Fruit fly (Drosophila melanogaster) whole organism, embryonic: ENCODE data around the gene Cyp18a1.

Experiments used
- Abd-B ChIP-seq: fragments of 200-800 bp; sonication (Bioruptor generic); optimal IDR thresholded peaks from 2 replicates; lab custom pipeline; 2018; ENCODE audit warnings: missing biosample characterization, mild to moderate bottlenecking, missing genetic modification characterization, moderate library complexity
- Aef1 ChIP-seq: fragments of 200-800 bp; sonication (Bioruptor generic); IDR thresholded peaks from 3 replicates; pipeline ENCODE4 v1.3.6; 2022; ENCODE audit warnings: missing biosample characterization, missing genetic modification characterization
- Bgb ChIP-seq: fragments of 200-800 bp; sonication (Bioruptor generic); IDR thresholded peaks from 2 replicates; pipeline ENCODE4 v1.3.6; 2022; ENCODE audit warnings: missing biosample characterization, missing genetic modification characterization; ENCODE audit not compliant: partially characterized antibody
- CG10209 ChIP-seq: fragments of 200-800 bp; sonication (Bioruptor generic); optimal IDR thresholded peaks from 3 replicates; lab custom pipeline; 2017; ENCODE audit warnings: missing biosample characterization, mild to moderate bottlenecking, missing genetic modification characterization, missing genetic modification reagents
- CG10321 ChIP-seq: fragments of 200-800 bp; sonication (Bioruptor generic); IDR thresholded peaks from 2 replicates; pipeline ENCODE4 v1.3.6; 2022; ENCODE audit warnings: missing biosample characterization, missing genetic modification characterization
- CG12071 ChIP-seq: fragments of 200-800 bp; sonication (Bioruptor generic); optimal IDR thresholded peaks from 3 replicates; lab custom pipeline; 2018; ENCODE audit warnings: missing biosample characterization, mild to moderate bottlenecking, missing genetic modification characterization
- CG12744 ChIP-seq: fragments of 200-800 bp; sonication (Bioruptor generic); optimal IDR thresholded peaks from 2 replicates; lab custom pipeline; 2016; ENCODE audit warnings: missing biosample characterization, missing genetic modification characterization
- CG13624 ChIP-seq: fragments of 200-800 bp; sonication (Bioruptor generic); optimal IDR thresholded peaks from 2 replicates; lab custom pipeline; 2016; ENCODE audit warnings: missing biosample characterization, missing genetic modification characterization
- CG14050 ChIP-seq: fragments of 200-800 bp; sonication (Bioruptor generic); IDR thresholded peaks from 3 replicates; pipeline ENCODE4 v1.3.6; 2022; ENCODE audit warnings: missing biosample characterization, missing genetic modification characterization
- CG15514 ChIP-seq: fragments of 200-800 bp; sonication (Bioruptor generic); optimal IDR thresholded peaks from 3 replicates; lab custom pipeline; 2017; ENCODE audit warnings: missing biosample characterization, missing genetic modification characterization, mild to moderate bottlenecking, moderate library complexity, missing genetic modification reagents
- CG1602 ChIP-seq: fragments of 200-800 bp; sonication (Bioruptor generic); optimal IDR thresholded peaks from 3 replicates; lab custom pipeline; 2016; ENCODE audit warnings: missing biosample characterization, missing genetic modification characterization
- CG1647 ChIP-seq: fragments of 200-800 bp; sonication (Bioruptor generic); optimal IDR thresholded peaks from 3 replicates; lab custom pipeline; 2016; ENCODE audit warnings: missing biosample characterization, missing genetic modification characterization
- CG16813 ChIP-seq: fragments of 200-800 bp; sonication (Bioruptor generic); IDR thresholded peaks from 3 replicates; pipeline ENCODE4 v1.3.6; 2022; ENCODE audit warnings: missing biosample characterization, missing genetic modification characterization; ENCODE audit not compliant: partially characterized antibody
- CG17568 ChIP-seq: fragments of 200-800 bp; sonication (Bioruptor generic); optimal IDR thresholded peaks from 2 replicates; lab custom pipeline; 2018; ENCODE audit warnings: missing biosample characterization, mild to moderate bottlenecking, missing genetic modification characterization, moderate library complexity
- CG18011 ChIP-seq: fragments of 200-800 bp; sonication (Bioruptor generic); optimal IDR thresholded peaks from 2 replicates; lab custom pipeline; 2017; ENCODE audit warnings: missing biosample characterization, missing genetic modification characterization, mild to moderate bottlenecking, moderate library complexity, missing genotype
- CG2129 ChIP-seq: fragments of 200-800 bp; sonication (Bioruptor generic); IDR thresholded peaks from 2 replicates; pipeline ENCODE4 v1.3.6; 2022; ENCODE audit warnings: missing biosample characterization, missing genetic modification characterization; ENCODE audit not compliant: partially characterized antibody
- CG2712 ChIP-seq: fragments of 200-800 bp; optimal IDR thresholded peaks from 3 replicates; lab custom pipeline; 2019; ENCODE audit warnings: missing biosample characterization, mild to moderate bottlenecking, missing genetic modification characterization, moderate library complexity
- CG31224 ChIP-seq: fragments of 200-800 bp; sonication (Bioruptor generic); IDR thresholded peaks from 2 replicates; pipeline ENCODE4 v1.3.6; 2022; ENCODE audit warnings: missing biosample characterization, missing genetic modification characterization
- CG3407 ChIP-seq: fragments of 200-800 bp; sonication (Bioruptor generic); optimal IDR thresholded peaks from 2 replicates; lab custom pipeline; 2018; ENCODE audit warnings: missing biosample characterization, mild to moderate bottlenecking, missing genetic modification characterization
- CG4328 ChIP-seq: fragments of 200-800 bp; sonication (Bioruptor generic); optimal IDR thresholded peaks from 3 replicates; lab custom pipeline; 2017; ENCODE audit warnings: missing biosample characterization, missing genetic modification reagents, missing genetic modification characterization
- CG5180 ChIP-seq: fragments of 200-800 bp; sonication (Bioruptor generic); optimal IDR thresholded peaks from 3 replicates; lab custom pipeline; 2017; ENCODE audit warnings: missing biosample characterization, missing genetic modification characterization, mild to moderate bottlenecking, moderate library complexity, missing genetic modification reagents
- CG7271 ChIP-seq: fragments of 200-800 bp; sonication (Bioruptor generic); optimal IDR thresholded peaks from 2 replicates; lab custom pipeline; 2018; ENCODE audit warnings: missing biosample characterization, mild to moderate bottlenecking, missing genetic modification characterization, moderate library complexity
- CG7745 ChIP-seq: fragments of 200-800 bp; sonication (Bioruptor generic); optimal IDR thresholded peaks from 2 replicates; lab custom pipeline; 2018; ENCODE audit warnings: missing biosample characterization, mild to moderate bottlenecking, missing genetic modification characterization, moderate library complexity
- CG9609 ChIP-seq: fragments of 200-800 bp; sonication (Bioruptor generic); optimal IDR thresholded peaks from 3 replicates; lab custom pipeline; 2016; ENCODE audit warnings: missing biosample characterization, missing genetic modification characterization
- CG9797 ChIP-seq: fragments of 200-800 bp; sonication (Bioruptor generic); optimal IDR thresholded peaks from 3 replicates; lab custom pipeline; 2018; ENCODE audit warnings: missing biosample characterization, mild to moderate bottlenecking, missing genetic modification characterization
- CG9932 ChIP-seq: fragments of 200-800 bp; sonication (Bioruptor generic); IDR thresholded peaks from 2 replicates; pipeline ENCODE4 v1.3.6; 2022; ENCODE audit warnings: missing biosample characterization, missing genetic modification characterization
- CkIIα-i1 ChIP-seq: fragments of 200-800 bp; sonication (Bioruptor generic); IDR thresholded peaks from 2 replicates; pipeline ENCODE4 v1.3.6; 2022; ENCODE audit warnings: missing biosample characterization, missing genetic modification characterization
- Doc3 ChIP-seq: fragments of 200-800 bp; sonication (Bioruptor generic); IDR thresholded peaks from 3 replicates; pipeline ENCODE4 v1.3.6; 2022; ENCODE audit warnings: missing biosample characterization, missing genetic modification characterization; ENCODE audit not compliant: partially characterized antibody
- Dp ChIP-seq: fragments of 200-800 bp; sonication (Bioruptor generic); optimal IDR thresholded peaks from 2 replicates; lab custom pipeline; 2018; ENCODE audit warnings: missing biosample characterization, mild to moderate bottlenecking, missing genetic modification characterization, moderate library complexity
- Fer1 ChIP-seq: fragments of 200-800 bp; sonication (Bioruptor generic); optimal IDR thresholded peaks from 2 replicates; lab custom pipeline; 2017; ENCODE audit warnings: missing biosample characterization, mild to moderate bottlenecking, missing genetic modification characterization
- GATAe ChIP-seq: fragments of 200-800 bp; sonication (Bioruptor generic); conservative IDR thresholded peaks from 2 replicates; pipeline ENCODE4 v1.3.6; 2022; ENCODE audit warnings: missing biosample characterization, missing genetic modification characterization
- Gug ChIP-seq: fragments of 200-800 bp; sonication (Bioruptor generic); IDR thresholded peaks from 4 replicates; pipeline ENCODE4 v1.3.6; 2022; ENCODE audit warnings: missing biosample characterization, missing genetic modification characterization
- HHEX ChIP-seq: fragments of 200-800 bp; sonication (Bioruptor generic); optimal IDR thresholded peaks from 3 replicates; lab custom pipeline; 2017; ENCODE audit warnings: missing biosample characterization, mild to moderate bottlenecking, missing genetic modification characterization, missing genetic modification reagents
- HLH4C ChIP-seq: fragments of 200-800 bp; sonication (Bioruptor generic); IDR thresholded peaks from 3 replicates; pipeline ENCODE4 v1.3.6; 2022; ENCODE audit warnings: missing biosample characterization, missing genetic modification characterization; ENCODE audit not compliant: partially characterized antibody
- Hmx ChIP-seq: fragments of 200-800 bp; sonication (Bioruptor generic); optimal IDR thresholded peaks from 2 replicates; lab custom pipeline; 2016; ENCODE audit warnings: missing biosample characterization, missing genetic modification characterization
- Hr3 ChIP-seq: fragments of 200-800 bp; sonication (Bioruptor generic); optimal IDR thresholded peaks from 3 replicates; lab custom pipeline; 2016; ENCODE audit warnings: missing biosample characterization, missing genetic modification characterization
- Hsf ChIP-seq: fragments of 200-800 bp; sonication (Bioruptor generic); optimal IDR thresholded peaks from 3 replicates; lab custom pipeline; 2016; ENCODE audit warnings: missing biosample characterization, missing genetic modification characterization
- Lhr ChIP-seq: fragments of 200-800 bp; sonication (Bioruptor generic); optimal IDR thresholded peaks from 3 replicates; lab custom pipeline; 2017; ENCODE audit warnings: mild to moderate bottlenecking, missing biosample characterization, missing genetic modification reagents, missing genetic modification characterization
- NC2α ChIP-seq: fragments of 200-800 bp; sonication (Bioruptor generic); optimal IDR thresholded peaks from 2 replicates; lab custom pipeline; 2016; ENCODE audit warnings: missing biosample characterization, missing genetic modification characterization
- Ravus ChIP-seq: fragments of 200-800 bp; sonication (Bioruptor generic); IDR thresholded peaks from 2 replicates; pipeline ENCODE4 v1.3.6; 2022; ENCODE audit warnings: missing biosample characterization, missing genetic modification characterization
- Taf1 ChIP-seq: fragments of 200-800 bp; sonication (Bioruptor generic); IDR thresholded peaks from 2 replicates; pipeline ENCODE4 v1.3.6; 2022; ENCODE audit warnings: missing biosample characterization, missing genetic modification characterization
- bbx ChIP-seq: fragments of 200-800 bp; sonication (Bioruptor generic); IDR thresholded peaks from 2 replicates; pipeline ENCODE4 v1.3.6; 2022; ENCODE audit warnings: missing biosample characterization, missing genetic modification characterization; ENCODE audit not compliant: partially characterized antibody
- chn ChIP-seq: fragments of 200-800 bp; sonication (Bioruptor generic); optimal IDR thresholded peaks from 2 replicates; lab custom pipeline; 2016; ENCODE audit warnings: missing biosample characterization, missing genetic modification characterization
- fd3F ChIP-seq: fragments of 200-800 bp; sonication (Bioruptor generic); optimal IDR thresholded peaks from 2 replicates; lab custom pipeline; 2018; ENCODE audit warnings: missing biosample characterization, mild to moderate bottlenecking, missing genetic modification characterization, moderate library complexity
- gfzf ChIP-seq: fragments of 200-800 bp; sonication (Bioruptor generic); optimal IDR thresholded peaks from 2 replicates; lab custom pipeline; 2016; ENCODE audit warnings: missing biosample characterization, mild to moderate bottlenecking, missing genetic modification characterization, moderate library complexity
- ham ChIP-seq: fragments of 200-800 bp; sonication (Bioruptor generic); IDR thresholded peaks from 2 replicates; pipeline ENCODE4 v1.3.6; 2022; ENCODE audit warnings: missing biosample characterization, missing genetic modification characterization
- lab ChIP-seq: fragments of 200-800 bp; sonication (Bioruptor generic); optimal IDR thresholded peaks from 3 replicates; lab custom pipeline; 2017; ENCODE audit warnings: missing biosample characterization, missing genetic modification characterization, mild to moderate bottlenecking, moderate library complexity, missing genetic modification reagents
- sr ChIP-seq: fragments of 200-800 bp; sonication (Bioruptor generic); IDR thresholded peaks from 3 replicates; pipeline ENCODE4 v1.3.6; 2022; ENCODE audit warnings: missing biosample characterization, missing genetic modification characterization
- tin ChIP-seq: fragments of 200-800 bp; sonication (Bioruptor generic); optimal IDR thresholded peaks from 3 replicates; lab custom pipeline; 2016; ENCODE audit warnings: missing biosample characterization, missing genetic modification characterization
- trem ChIP-seq: fragments of 200-800 bp; optimal IDR thresholded peaks from 3 replicates; lab custom pipeline; 2019; ENCODE audit warnings: missing biosample characterization, mild to moderate bottlenecking, missing genetic modification characterization, moderate library complexity
- vfl ChIP-seq: fragments of 200-800 bp; sonication (Bioruptor generic); optimal IDR thresholded peaks from 2 replicates; lab custom pipeline; 2016; ENCODE audit warnings: missing biosample characterization, missing genetic modification characterization

Gene Cyp18a1

DNA sequence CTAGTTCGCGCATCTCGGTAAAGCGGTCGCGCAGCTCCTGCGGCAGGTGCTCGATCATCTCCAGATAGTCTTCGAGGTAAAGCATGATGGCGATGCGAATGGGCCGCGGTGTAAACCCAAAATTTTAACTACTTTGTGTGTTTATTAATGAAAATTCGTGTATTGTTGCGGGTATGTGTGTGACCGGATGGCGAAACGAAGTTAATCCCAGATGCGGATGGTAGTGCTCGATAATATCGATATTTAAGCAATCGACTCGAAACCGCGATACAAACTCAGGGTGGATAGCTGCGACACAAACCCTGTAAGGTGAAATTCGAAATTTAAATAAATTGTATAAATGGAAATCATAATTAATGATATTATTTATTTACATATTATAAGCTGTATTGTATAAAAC, 40.0 kb downstream of the Cyp18a1 start, which contains the start of gene Ing3 (continued):
- peak; percentile 27 for TF ChIP-seq Lhr (GFP tag; lab: Kevin White, UChicago)
- no peak for TF ChIP-seq vfl
- TF ChIP-seq CG1647: no peak
- no peak for TF ChIP-seq CG18011 (GFP tag; lab: Kevin White, UChicago)
- peak; percentile 74 for TF ChIP-seq Bgb (GFP tag; lab: Robert Waterston, UW)
- TF ChIP-seq sr (GFP tag; lab: Robert Waterston, UW): no peak
- no peak for TF ChIP-seq Gug (GFP tag; lab: Robert Waterston, UW)
- TF ChIP-seq Doc3 (GFP tag; lab: Robert Waterston, UW): peak; percentile 40; the same call in 1 of the 3 replicates
- TF ChIP-seq CG10209 (GFP tag; lab: Kevin White, UChicago): no peak
- TF ChIP-seq CG12744 (GFP tag; lab: Kevin White, UChicago): no peak
- no peak for TF ChIP-seq CG5180 (GFP tag; lab: Kevin White, UChicago)
- no peak for TF ChIP-seq CG9932 (GFP tag; lab: Robert Waterston, UW)
- TF ChIP-seq Ravus (GFP tag; lab: Robert Waterston, UW): no peak
- TF ChIP-seq CG10321 (GFP tag; lab: Robert Waterston, UW): no peak
- TF ChIP-seq Aef1: no peak
- TF ChIP-seq fd3F (GFP tag; lab: Kevin White, UChicago): no peak
- TF ChIP-seq HLH4C (GFP tag; lab: Robert Waterston, UW): 0 out of 3 replicates have a peak, but pooled peaks have one; percentile 44
- TF ChIP-seq Fer1: no peak
- TF ChIP-seq CG7271: no peak
- TF ChIP-seq gfzf (GFP tag; lab: Kevin White, UChicago): peak; percentile 83
- no peak for TF ChIP-seq Abd-B (GFP tag; lab: Kevin White, UChicago)
- TF ChIP-seq ham (GFP tag; lab: Robert Waterston, UW): no peak
- no peak for TF ChIP-seq CG3407
- TF ChIP-seq CG1602: no peak
- no peak for TF ChIP-seq CkIIα-i1 (GFP tag; lab: Robert Waterston, UW)
- TF ChIP-seq CG9609 (GFP tag; lab: Kevin White, UChicago): no peak
- TF ChIP-seq Taf1 (GFP tag; lab: Robert Waterston, UW): no peak
- TF ChIP-seq bbx (GFP tag; lab: Robert Waterston, UW): peak; percentile 77
- no peak for TF ChIP-seq CG31224
- TF ChIP-seq Dp (GFP tag; lab: Kevin White, UChicago): peak; percentile 82
- TF ChIP-seq NC2α (GFP tag; lab: Kevin White, UChicago): no peak
- peak; percentile 12 for TF ChIP-seq CG2712 (tag; lab: Kevin White, UChicago)
- no peak for TF ChIP-seq CG12071 (GFP tag; lab: Kevin White, UChicago)
- no peak for TF ChIP-seq CG4328 (GFP tag; lab: Kevin White, UChicago)
- TF ChIP-seq CG15514 (GFP tag; lab: Kevin White, UChicago): peak; percentile 49
- TF ChIP-seq CG13624 (GFP tag; lab: Kevin White, UChicago): no peak
- TF ChIP-seq HHEX (GFP tag; lab: Kevin White, UChicago): no peak
- no peak for TF ChIP-seq CG7745 (tag; lab: Kevin White, UChicago)
- no peak for TF ChIP-seq chn (GFP tag; lab: Kevin White, UChicago)
- TF ChIP-seq GATAe: no peak
- TF ChIP-seq CG17568: no peak
- TF ChIP-seq lab (GFP tag; lab: Kevin White, UChicago): no peak
- no peak for TF ChIP-seq tin (GFP tag; lab: Kevin White, UChicago)
- TF ChIP-seq CG14050 (GFP tag; lab: Robert Waterston, UW): no peak
- TF ChIP-seq CG16813 (GFP tag; lab: Robert Waterston, UW): peak; percentile 74
- TF ChIP-seq Hsf (GFP tag; lab: Kevin White, UChicago): no peak
- no peak for TF ChIP-seq Hmx (GFP tag; lab: Kevin White, UChicago)
- TF ChIP-seq CG9797: peak; percentile 71
- TF ChIP-seq Hr3 (GFP tag; lab: Kevin White, UChicago): no peak
- TF ChIP-seq CG2129 (GFP tag; lab: Robert Waterston, UW): peak; percentile 32; the same call in 1 of the 2 replicates
- TF ChIP-seq trem (tag; lab: Kevin White, UChicago): peak; percentile 80
